Worm (Caenorhabditis elegans): ENCODE results near the gene txt-19.
"Not testable (repeated sequence)": the region's sequence is repeated elsewhere in the genome, so short reads cannot be mapped to it uniquely, and the experiment has no call there.

Gene txt-19

DNA sequence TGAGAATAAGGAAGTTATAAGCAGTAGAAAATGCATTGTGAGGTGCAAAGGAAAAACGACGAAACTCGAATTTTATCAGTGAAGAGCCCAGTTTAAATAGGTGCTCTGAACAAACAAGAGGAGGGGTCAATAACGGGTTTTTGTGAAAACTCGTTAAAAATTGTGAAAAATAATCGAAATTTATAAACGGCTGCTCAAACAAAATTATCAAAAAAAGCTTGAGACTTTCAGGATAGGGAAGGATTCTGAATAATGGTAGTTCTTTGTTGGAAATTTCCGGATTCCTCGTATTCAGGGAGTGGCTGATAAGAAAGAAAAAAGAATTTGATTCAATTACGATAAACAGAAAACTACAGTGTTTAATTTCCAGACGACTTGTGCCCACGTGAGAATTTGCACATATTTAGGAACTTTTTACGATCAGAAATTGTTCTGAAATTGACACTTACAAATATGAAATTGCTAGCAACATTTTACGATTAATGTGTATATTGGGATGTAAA lies 25.8 kb downstream of the txt-19 start, which contains the start of gene clec-187:
Gene clec-187 (minus strand): TSS at position 51 of the 503 bp plus-strand sequence.
- TF ChIP-seq nhr-19 (GFP tag; conservative IDR thresholded peaks at IDR 0.05) (no peak), elt-2 (tag; optimal IDR thresholded peaks at IDR 0.05) (peak; percentile 73), nhr-84 (tag; optimal IDR thresholded peaks at IDR 0.05) (no peak), unc-86 (tag; optimal IDR thresholded peaks at IDR 0.05) (no peak), lin-15B (tag; optimal IDR thresholded peaks at IDR 0.05) (no peak), nhr-12 (tag; optimal IDR thresholded peaks at IDR 0.05) (no peak), tlp-1 (tag; optimal IDR thresholded peaks at IDR 0.05) (no peak), Y116A8C.19 (tag; optimal IDR thresholded peaks at IDR 0.05; ENCODE audit: borderline replicate concordance) (no peak)

ce11 chrIV:12875260-12875659 lies 29.6 kb downstream of the txt-19 start, which contains the start of gene ZK896.1:
Gene ZK896.1, minus strand, starts transcription at chrIV:12875360.
- TF ChIP-seq C04F5.9 (tag; optimal IDR thresholded peaks at IDR 0.05); hpl-2 (GFP tag; optimal IDR thresholded peaks at IDR 0.05); dpl-1 (GFP tag; optimal IDR thresholded peaks at IDR 0.05): not testable (repeated sequence)

ce11 chrIV:12876558-12876957 lies 30.9 kb downstream of the txt-19 start:
- no peak for TF ChIP-seq xbp-1 (tag; optimal IDR thresholded peaks at IDR 0.05)
- TF ChIP-seq pqm-1 (tag; optimal IDR thresholded peaks at IDR 0.05): no peak
- TF ChIP-seq elt-2 (tag; optimal IDR thresholded peaks at IDR 0.05): peak; percentile 49

DNA sequence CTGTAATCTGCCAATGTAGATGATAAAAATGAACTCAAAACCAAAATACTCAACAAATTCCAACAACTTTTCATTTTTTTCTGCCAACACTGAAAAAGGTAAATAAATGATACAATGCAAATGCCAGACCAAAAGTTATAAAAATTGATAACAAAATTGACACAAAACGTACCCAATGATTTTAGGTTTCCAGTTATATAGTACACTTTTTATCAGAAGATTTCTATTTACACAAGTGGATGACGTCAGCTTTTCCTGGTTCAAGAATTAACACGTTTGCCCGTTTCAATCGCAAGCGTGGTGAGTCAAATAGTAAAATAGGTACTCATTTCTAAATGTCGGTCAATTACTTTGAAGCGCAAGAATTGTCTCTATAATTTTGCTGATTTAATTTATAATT lies 33.9 kb downstream of the txt-19 start, which contains the start of gene ZK896.5:
Gene ZK896.5 (minus strand): TSS at position 89 of the 400 bp plus-strand sequence.
- TF ChIP-seq lsy-2 (tag; optimal IDR thresholded peaks at IDR 0.05): no peak
- TF ChIP-seq ztf-4 (tag; optimal IDR thresholded peaks at IDR 0.05): no peak
- TF ChIP-seq efl-1 (optimal IDR thresholded peaks at IDR 0.05): no peak
- TF ChIP-seq efl-1 (GFP tag; optimal IDR thresholded peaks at IDR 0.05 in 1 of 2): peak in 1 of 2 experiments; percentile 38
- no peak for TF ChIP-seq nhr-237 (tag; optimal IDR thresholded peaks at IDR 0.05)
- TF ChIP-seq F16B12.6 (tag; optimal IDR thresholded peaks at IDR 0.05): no peak
- TF ChIP-seq dsc-1 (tag; optimal IDR thresholded peaks at IDR 0.05): no peak
- peak; percentile 4 for TF ChIP-seq nhr-20 (tag; optimal IDR thresholded peaks at IDR 0.05)
- no peak for TF ChIP-seq Y116A8C.19 (tag; optimal IDR thresholded peaks at IDR 0.05; ENCODE audit: borderline replicate concordance)
- peak; percentile 78 for TF ChIP-seq elt-2 (tag; optimal IDR thresholded peaks at IDR 0.05)

DNA sequence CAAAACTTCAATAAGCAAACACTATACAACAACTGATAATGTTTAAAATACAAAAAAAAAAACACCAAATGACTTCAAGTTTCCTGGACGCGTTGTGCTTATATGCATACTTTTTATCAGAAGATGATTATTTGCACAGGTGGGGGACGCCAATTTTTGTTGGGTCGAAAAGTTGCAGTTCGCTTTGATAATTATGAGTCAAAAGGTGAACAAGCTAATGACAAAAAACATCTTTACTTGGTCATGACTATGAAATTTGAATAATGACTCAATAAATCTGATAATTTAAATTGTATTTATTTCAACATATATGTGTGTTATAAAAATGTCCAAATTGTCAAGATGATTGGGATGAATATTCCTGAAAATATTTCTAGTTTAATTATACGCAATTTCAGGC lies 37.5 kb downstream of the txt-19 start, which contains the start of gene ZK896.4:
Gene ZK896.4 (minus strand): TSS at position 101 of the 400 bp plus-strand sequence.
- TF ChIP-seq fkh-10 (GFP tag; optimal IDR thresholded peaks at IDR 0.05) (no peak), elt-3 (tag; optimal IDR thresholded peaks at IDR 0.05) (no peak), nhr-47 (tag; optimal IDR thresholded peaks at IDR 0.05) (no peak), skn-1 (tag; optimal IDR thresholded peaks at IDR 0.05) (no peak), nhr-20 (tag; optimal IDR thresholded peaks at IDR 0.05) (no peak), zip-4 (GFP tag; optimal IDR thresholded peaks at IDR 0.05) (no peak), irx-1 (tag; optimal IDR thresholded peaks at IDR 0.05) (no peak)

ce11 chrIV:12886012-12886411 lies 40.3 kb downstream of the txt-19 start:
- no peak for TF ChIP-seq vab-15 (tag; optimal IDR thresholded peaks at IDR 0.05)
- no peak for TF ChIP-seq ztf-4 (tag; optimal IDR thresholded peaks at IDR 0.05)
- TF ChIP-seq elt-2 (tag; optimal IDR thresholded peaks at IDR 0.05): no peak
- no peak for TF ChIP-seq irx-1 (tag; optimal IDR thresholded peaks at IDR 0.05)
- no peak for TF ChIP-seq egl-27 (tag; optimal IDR thresholded peaks at IDR 0.05)
- TF ChIP-seq nhr-84 (tag; optimal IDR thresholded peaks at IDR 0.05): no peak
- no peak for TF ChIP-seq unc-62 (GFP tag; optimal IDR thresholded peaks at IDR 0.05)
- no peak for TF ChIP-seq unc-130 (tag; optimal IDR thresholded peaks at IDR 0.05)
- no peak for TF ChIP-seq mef-2 (tag; optimal IDR thresholded peaks at IDR 0.05)
- no peak for TF ChIP-seq mdl-1 (tag; optimal IDR thresholded peaks at IDR 0.05)
- TF ChIP-seq nhr-47 (tag; optimal IDR thresholded peaks at IDR 0.05): no peak

Measured in whole organism, L1 larva.